Fruit fly (Drosophila melanogaster) whole organism, embryonic: ENCODE results near the gene CG10943.

Source experiments
- Antp ChIP-seq: fragments of 200-800 bp; sonication (Bioruptor generic); optimal IDR thresholded peaks from 3 replicates; lab custom pipeline; 2016; ENCODE audit warnings: missing biosample characterization, missing genetic modification characterization
- Bgb ChIP-seq: fragments of 200-800 bp; sonication (Bioruptor generic); IDR thresholded peaks from 2 replicates; pipeline ENCODE4 v1.3.6; 2022; ENCODE audit warnings: missing biosample characterization, missing genetic modification characterization; ENCODE audit not compliant: partially characterized antibody
- Blimp-1 ChIP-seq: fragments of 200-800 bp; sonication (Bioruptor generic); optimal IDR thresholded peaks from 3 replicates; lab custom pipeline; 2018; ENCODE audit warnings: missing biosample characterization, missing genetic modification characterization, mild to moderate bottlenecking, moderate library complexity, missing genetic modification reagents
- BtbVII ChIP-seq: fragments of 200-800 bp; sonication (Bioruptor generic); optimal IDR thresholded peaks from 3 replicates; lab custom pipeline; 2017; ENCODE audit warnings: missing biosample characterization, mild to moderate bottlenecking, missing genetic modification characterization
- CG10274 ChIP-seq: fragments of 200-800 bp; sonication (Bioruptor generic); optimal IDR thresholded peaks from 3 replicates; lab custom pipeline; 2017; ENCODE audit warnings: missing biosample characterization, mild to moderate bottlenecking, missing genetic modification characterization
- CG10654 ChIP-seq: fragments of 200-800 bp; sonication (Bioruptor generic); optimal IDR thresholded peaks from 2 replicates; lab custom pipeline; 2016; ENCODE audit warnings: missing biosample characterization, missing genetic modification characterization
- CG10959 ChIP-seq: fragments of 200-800 bp; sonication (Bioruptor generic); IDR thresholded peaks from 2 replicates; pipeline ENCODE4 v1.3.6; 2022; ENCODE audit warnings: missing biosample characterization, missing genetic modification characterization
- CG10979 ChIP-seq: fragments of 200-800 bp; sonication (Bioruptor generic); optimal IDR thresholded peaks from 2 replicates; lab custom pipeline; 2018; ENCODE audit warnings: missing biosample characterization, mild to moderate bottlenecking, missing genetic modification characterization, moderate library complexity
- CG11695 ChIP-seq: fragments of 200-800 bp; sonication (Bioruptor generic); IDR thresholded peaks from 3 replicates; pipeline ENCODE4 v1.3.6; 2022; ENCODE audit warnings: missing biosample characterization, missing genetic modification characterization
- CG14050 ChIP-seq: fragments of 200-800 bp; sonication (Bioruptor generic); IDR thresholded peaks from 3 replicates; pipeline ENCODE4 v1.3.6; 2022; ENCODE audit warnings: missing biosample characterization, missing genetic modification characterization
- CG15601 ChIP-seq: fragments of 200-800 bp; sonication (Bioruptor generic); optimal IDR thresholded peaks from 3 replicates; lab custom pipeline; 2019; ENCODE audit warnings: missing biosample characterization, mild to moderate bottlenecking, missing genetic modification characterization, moderate library complexity
- CG1602 ChIP-seq: fragments of 200-800 bp; sonication (Bioruptor generic); optimal IDR thresholded peaks from 3 replicates; lab custom pipeline; 2016; ENCODE audit warnings: missing biosample characterization, missing genetic modification characterization
- CG16815 ChIP-seq: fragments of 200-800 bp; sonication (Bioruptor generic); optimal IDR thresholded peaks from 3 replicates; lab custom pipeline; 2017; ENCODE audit warnings: missing biosample characterization, mild to moderate bottlenecking, missing genetic modification characterization
- CG17328 ChIP-seq: fragments of 200-800 bp; sonication (Bioruptor generic); IDR thresholded peaks from 2 replicates; pipeline ENCODE4 v1.3.6; 2022; ENCODE audit warnings: missing biosample characterization, missing genetic modification characterization
- CG17612 ChIP-seq: fragments of 200-800 bp; sonication (Bioruptor generic); IDR thresholded peaks from 2 replicates; pipeline ENCODE4 v1.3.6; 2022; ENCODE audit warnings: missing biosample characterization, missing genetic modification characterization
- CG18764 ChIP-seq: fragments of 200-800 bp; sonication (Bioruptor generic); optimal IDR thresholded peaks from 3 replicates; lab custom pipeline; 2016; ENCODE audit warnings: missing biosample characterization, missing genetic modification characterization
- CG2202 ChIP-seq: fragments of 200-800 bp; sonication (Bioruptor generic); optimal IDR thresholded peaks from 2 replicates; lab custom pipeline; 2018; ENCODE audit warnings: missing biosample characterization, mild to moderate bottlenecking, missing genetic modification characterization
- CG3281 ChIP-seq: fragments of 200-800 bp; sonication (Bioruptor generic); optimal IDR thresholded peaks from 3 replicates; lab custom pipeline; 2017; ENCODE audit warnings: missing biosample characterization, mild to moderate bottlenecking, missing genetic modification characterization
- CG4707 ChIP-seq: fragments of 200-800 bp; sonication (Bioruptor generic); optimal IDR thresholded peaks from 2 replicates; lab custom pipeline; 2018; ENCODE audit warnings: missing biosample characterization, mild to moderate bottlenecking, missing genetic modification characterization, moderate library complexity
- CG4820 ChIP-seq: fragments of 200-800 bp; sonication (Bioruptor generic); optimal IDR thresholded peaks from 3 replicates; lab custom pipeline; 2016; ENCODE audit warnings: missing biosample characterization, missing genetic modification characterization
- CG6272 ChIP-seq: fragments of 200-800 bp; sonication (Bioruptor generic); IDR thresholded peaks from 2 replicates; pipeline ENCODE4 v1.3.6; 2022; ENCODE audit warnings: missing biosample characterization, missing genetic modification characterization
- CG6654 ChIP-seq: fragments of 200-800 bp; sonication (Bioruptor generic); optimal IDR thresholded peaks from 2 replicates; lab custom pipeline; 2017; ENCODE audit warnings: missing biosample characterization, mild to moderate bottlenecking, missing genetic modification characterization
- CG6854 ChIP-seq: fragments of 200-800 bp; sonication (Bioruptor generic); optimal IDR thresholded peaks from 3 replicates; lab custom pipeline; 2017; ENCODE audit warnings: missing biosample characterization, mild to moderate bottlenecking, missing genetic modification characterization
- Dfd ChIP-seq, 2 experiments: fragments of >200 bp; optimal IDR thresholded peaks; 2 replicates each; lab custom pipeline; 2017; ENCODE audit warnings: missing biosample characterization in 2 of 2, missing genetic modification characterization in 2 of 2
- Doc2 ChIP-seq: fragments of 200-800 bp; sonication (Bioruptor generic); IDR thresholded peaks from 2 replicates; pipeline ENCODE4 v1.3.6; 2022; ENCODE audit warnings: missing biosample characterization, missing genetic modification characterization
- E2f2 ChIP-seq: fragments of 200-800 bp; sonication (Bioruptor generic); IDR thresholded peaks from 2 replicates; pipeline ENCODE4 v1.3.6; 2022; ENCODE audit warnings: missing biosample characterization, missing genetic modification characterization
- Fer2 ChIP-seq: fragments of 200-800 bp; sonication (Bioruptor generic); optimal IDR thresholded peaks from 2 replicates; lab custom pipeline; 2018; ENCODE audit warnings: missing biosample characterization, mild to moderate bottlenecking, missing genetic modification characterization, moderate library complexity
- HLH3B ChIP-seq: fragments of 200-800 bp; sonication (Bioruptor generic); IDR thresholded peaks from 2 replicates; pipeline ENCODE4 v1.3.6; 2022; ENCODE audit warnings: missing biosample characterization, missing genetic modification characterization
- NFAT ChIP-seq: fragments of 200-800 bp; sonication (Bioruptor generic); IDR thresholded peaks from 2 replicates; pipeline ENCODE4 v1.3.6; 2022; ENCODE audit warnings: missing biosample characterization, missing genetic modification characterization
- Oaz ChIP-seq: fragments of 200-800 bp; sonication (Bioruptor generic); IDR thresholded peaks from 2 replicates; pipeline ENCODE4 v1.3.6; 2022; ENCODE audit warnings: missing biosample characterization, missing genetic modification characterization
- Poxn ChIP-seq: fragments of 200-800 bp; sonication (Bioruptor generic); IDR thresholded peaks from 2 replicates; pipeline ENCODE4 v1.3.6; 2022; ENCODE audit warnings: missing biosample characterization, missing genetic modification characterization
- Rfx ChIP-seq: fragments of 200-800 bp; sonication (Bioruptor generic); IDR thresholded peaks from 2 replicates; pipeline ENCODE4 v1.3.6; 2022; ENCODE audit warnings: missing biosample characterization, missing genetic modification characterization
- ase ChIP-seq: fragments of 200-800 bp; sonication (Bioruptor generic); IDR thresholded peaks from 3 replicates; pipeline ENCODE4 v1.3.6; 2022; ENCODE audit warnings: missing biosample characterization, missing genetic modification characterization
- br ChIP-seq: fragments of >200 bp; optimal IDR thresholded peaks from 2 replicates; lab custom pipeline; 2017
- corto ChIP-seq: fragments of 200-800 bp; sonication (Bioruptor generic); optimal IDR thresholded peaks from 2 replicates; lab custom pipeline; 2016; ENCODE audit warnings: missing biosample characterization, mild to moderate bottlenecking, missing genetic modification characterization, moderate library complexity
- dan ChIP-seq: fragments of 200-800 bp; sonication (Bioruptor generic); IDR thresholded peaks from 2 replicates; pipeline ENCODE4 v1.3.6; 2022; ENCODE audit warnings: missing biosample characterization, missing genetic modification characterization
- dpn ChIP-seq, 2 experiments: fragments of 200-800 bp; sonication (Bioruptor generic); optimal IDR thresholded peaks; 3 replicates each; lab custom pipeline; 2016; ENCODE audit warnings: missing biosample characterization in 2 of 2, missing genetic modification characterization in 2 of 2
- fru ChIP-seq: fragments of >200 bp; optimal IDR thresholded peaks from 2 replicates; lab custom pipeline; 2017
- grn ChIP-seq: fragments of 200-800 bp; sonication (Bioruptor generic); optimal IDR thresholded peaks from 3 replicates; lab custom pipeline; 2017; ENCODE audit warnings: missing biosample characterization, missing genetic modification characterization
- inv ChIP-seq: fragments of 200-800 bp; sonication (Bioruptor generic); IDR thresholded peaks from 2 replicates; pipeline ENCODE4 v1.3.6; 2022; ENCODE audit warnings: missing biosample characterization, missing genetic modification characterization; ENCODE audit not compliant: partially characterized antibody
- lov ChIP-seq, 2 experiments: fragments of 200-800 bp in 1 of 2; fragments of >200 bp in 1 of 2; sonication (Bioruptor generic) in 1 of 2; IDR thresholded peaks in 1 of 2; optimal IDR thresholded peaks in 1 of 2; 2 replicates in 1 of 2; 3 replicates in 1 of 2; pipeline versions ENCODE4 v1.3.6 to Lab custom; 2017 to 2022; ENCODE audit warnings: missing biosample characterization in 1 of 2, missing genetic modification characterization in 1 of 2
- luna ChIP-seq: fragments of 200-800 bp; sonication (Bioruptor generic); optimal IDR thresholded peaks from 2 replicates; lab custom pipeline; 2016; ENCODE audit warnings: missing biosample characterization, missing genetic modification characterization
- org-1 ChIP-seq: fragments of 200-800 bp; sonication (Bioruptor generic); optimal IDR thresholded peaks from 2 replicates; lab custom pipeline; 2017; ENCODE audit warnings: missing biosample characterization, missing genetic modification characterization
- pzg ChIP-seq: fragments of 200-800 bp; sonication (Bioruptor generic); optimal IDR thresholded peaks from 3 replicates; lab custom pipeline; 2018; ENCODE audit warnings: missing biosample characterization, mild to moderate bottlenecking, missing genetic modification characterization, moderate library complexity
- schlank ChIP-seq: fragments of 200-800 bp; sonication (Bioruptor generic); optimal IDR thresholded peaks from 2 replicates; lab custom pipeline; 2018; ENCODE audit warnings: missing biosample characterization, mild to moderate bottlenecking, missing genetic modification characterization
- tap ChIP-seq: fragments of 200-800 bp; optimal IDR thresholded peaks from 3 replicates; lab custom pipeline; 2019; ENCODE audit warnings: missing biosample characterization, mild to moderate bottlenecking, missing genetic modification characterization, moderate library complexity
- tll ChIP-seq, 2 experiments: fragments of 200-800 bp in 1 of 2; fragments of >200 bp in 1 of 2; sonication (Bioruptor generic) in 1 of 2; optimal IDR thresholded peaks; 2 replicates each; lab custom pipeline; 2017 to 2019; ENCODE audit warnings: missing biosample characterization in 2 of 2, missing genetic modification characterization in 2 of 2, mild to moderate bottlenecking in 1 of 2, moderate library complexity in 1 of 2
- wdn ChIP-seq: fragments of 200-800 bp; sonication (Bioruptor generic); IDR thresholded peaks from 2 replicates; pipeline ENCODE4 v1.3.6; 2022; ENCODE audit warnings: missing biosample characterization, missing genetic modification characterization
- z ChIP-seq: fragments of 200-800 bp; sonication (Bioruptor generic); IDR thresholded peaks from 3 replicates; pipeline ENCODE4 v1.3.6; 2022; ENCODE audit warnings: missing biosample characterization, missing genetic modification characterization
- zen2 ChIP-seq: fragments of 200-800 bp; sonication (Bioruptor generic); IDR thresholded peaks from 3 replicates; pipeline ENCODE4 v1.3.6; 2022; ENCODE audit warnings: missing biosample characterization, missing genetic modification characterization; ENCODE audit not compliant: partially characterized antibody

The CG10943 gene

dm6 chr3L:12843056-12843799, 19.5 kb downstream of the CG10943 start, which contains the start of gene nebu (continued):
- TF ChIP-seq fru (lab: Kevin White, UChicago) (no peak), grn (no peak), BtbVII (GFP tag; lab: Kevin White, UChicago) (peak; percentile 97), br (lab: Kevin White, UChicago) (no peak), zen2 (no peak), CG6654 (GFP tag; lab: Kevin White, UChicago) (peak; percentile 69), ase (GFP tag; lab: Robert Waterston, UW) (peak; percentile 94; the same call in 2 of the 3 replicates), Oaz (peak; percentile 92), CG6854 (peak; percentile 94), CG17328 (GFP tag; lab: Robert Waterston, UW) (peak; percentile 95), E2f2 (GFP tag; lab: Robert Waterston, UW) (peak; percentile 81), CG10274 (GFP tag; lab: Kevin White, UChicago) (peak; percentile 82), corto (peak; percentile 98), CG6272 (GFP tag; lab: Robert Waterston, UW) (no peak), CG2202 (peak; percentile 66), z (GFP tag; lab: Robert Waterston, UW) (peak; percentile 64; the same call in 2 of the 3 replicates), luna (peak; percentile 98), CG18764 (peak; percentile 90), NFAT (GFP tag; lab: Robert Waterston, UW) (peak; percentile 96), inv (GFP tag; lab: Robert Waterston, UW) (no peak), wdn (GFP tag; lab: Robert Waterston, UW) (peak; percentile 97), Antp (GFP tag; lab: Kevin White, UChicago) (peak; percentile 97), CG16815 (GFP tag; lab: Kevin White, UChicago) (peak; percentile 92), CG14050 (GFP tag; lab: Robert Waterston, UW) (peak; percentile 94), Dfd (GFP tag; optimal IDR thresholded peaks at IDR 0.05; lab: Kevin White, UChicago) (peak in 1 of 2 experiments; percentile 76), CG10654 (GFP tag; lab: Kevin White, UChicago) (peak; percentile 93), CG11695 (GFP tag; lab: Robert Waterston, UW) (peak; percentile 96), CG4820 (GFP tag; lab: Kevin White, UChicago) (peak; percentile 91), CG1602 (GFP tag; lab: Kevin White, UChicago) (peak; percentile 91), CG15601 (tag; lab: Kevin White, UChicago) (peak; percentile 75), CG10979 (peak; percentile 86), Bgb (no peak; the same call in 1 of the 2 replicates), Fer2 (tag; lab: Kevin White, UChicago) (peak; percentile 92), tap (tag; lab: Kevin White, UChicago) (peak; percentile 91), Poxn (GFP tag; lab: Robert Waterston, UW) (peak; percentile 93), org-1 (GFP tag; lab: Kevin White, UChicago) (peak; percentile 96), CG10959 (GFP tag; lab: Robert Waterston, UW) (peak; percentile 84), pzg (GFP tag; lab: Kevin White, UChicago) (peak; percentile 33), Doc2 (GFP tag; lab: Robert Waterston, UW) (no peak), HLH3B (GFP tag; lab: Robert Waterston, UW) (peak; percentile 96), dan (no peak), tll (GFP tag; optimal IDR thresholded peaks at IDR 0.05; lab: Kevin White, UChicago) (no peak), CG3281 (GFP tag; lab: Kevin White, UChicago) (peak; percentile 98), Blimp-1 (GFP tag; lab: Kevin White, UChicago) (peak; percentile 88), Rfx (GFP tag; lab: Robert Waterston, UW) (peak; percentile 99), dpn (GFP tag; optimal IDR thresholded peaks at IDR 0.05; lab: Kevin White, UChicago) (peak; percentile 97), lov (optimal IDR thresholded peaks at IDR 0.05; lab: Kevin White, UChicago) (no peak), lov (GFP tag; IDR thresholded peaks at IDR 0.05; lab: Robert Waterston, UW) (peak; percentile 88), schlank (tag; lab: Kevin White, UChicago) (peak; percentile 96), CG17612 (GFP tag; lab: Robert Waterston, UW) (peak; percentile 95), CG4707 (GFP tag; lab: Kevin White, UChicago) (peak; percentile 62)
